Fruit fly (Drosophila melanogaster): ENCODE measurements around the gene CG33725.

CG33725 gene

DNA sequence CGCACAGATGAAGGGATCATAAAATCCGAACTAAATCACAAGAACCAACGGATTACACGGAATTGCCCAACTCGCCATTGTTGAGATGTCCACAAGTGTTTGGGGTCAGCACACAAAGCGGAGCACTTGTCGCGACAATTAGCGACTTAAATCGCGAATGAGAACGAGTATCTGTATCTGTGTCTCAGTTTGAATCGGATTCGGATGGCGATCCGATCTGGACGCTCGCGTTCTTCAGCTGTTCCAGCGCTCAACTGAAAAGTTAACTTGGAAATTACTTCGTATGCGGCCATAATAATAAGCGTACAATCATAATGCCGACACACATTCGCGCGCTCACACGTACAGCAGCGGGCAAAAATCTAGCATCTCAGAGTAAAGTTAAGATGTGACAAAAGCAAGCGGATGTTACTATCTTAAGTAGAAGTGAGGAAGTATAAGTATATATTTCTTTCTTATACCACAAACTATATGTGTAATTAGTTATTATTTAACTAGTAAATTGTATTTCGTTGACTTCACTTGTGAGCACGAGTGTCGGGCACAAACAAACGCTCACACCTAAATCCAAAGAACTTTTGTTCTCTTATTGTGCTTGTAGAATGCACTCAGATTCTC, 8.1 kb downstream of the CG33725 start, which contains the start of gene CG10660 (continued):
- TF ChIP-seq CkIIα-i1 (GFP tag; IDR thresholded peaks at IDR 0.05) (peak; percentile 19; the same call in 1 of the 2 replicates), Tbp (GFP tag; optimal IDR thresholded peaks at IDR 0.05) (no peak), slou (GFP tag; optimal IDR thresholded peaks at IDR 0.05) (no peak), ase (GFP tag; IDR thresholded peaks at IDR 0.05) (peak; percentile 79)

DNA sequence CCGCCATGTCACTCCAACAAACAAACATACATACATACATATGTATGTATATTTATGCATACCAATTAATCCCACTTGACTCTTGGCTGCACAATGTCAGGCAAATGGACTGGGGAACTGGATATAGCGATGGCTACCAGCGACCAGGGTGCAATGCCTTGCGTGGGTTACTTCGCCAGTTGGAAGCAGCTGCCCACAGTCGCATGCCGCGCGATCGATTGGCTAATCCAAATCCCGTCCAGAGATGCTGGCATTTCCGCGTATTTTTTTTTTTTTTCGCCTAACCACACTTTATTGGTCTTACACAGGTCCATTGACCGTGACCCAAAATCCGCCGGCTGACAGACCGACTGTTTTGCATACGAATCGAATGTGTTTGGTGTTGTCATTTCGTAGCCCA, 11.9 kb downstream of the CG33725 start:
- TF ChIP-seq CG10366 (GFP tag; IDR thresholded peaks at IDR 0.05) = no peak
- TF ChIP-seq CG12391 (tag; optimal IDR thresholded peaks at IDR 0.05) = no peak
- TF ChIP-seq sr (GFP tag; IDR thresholded peaks at IDR 0.05) = peak; percentile 58; the same call in 1 of the 3 replicates
- TF ChIP-seq run (tag; optimal IDR thresholded peaks at IDR 0.05) = no peak
- TF ChIP-seq en (GFP tag; optimal IDR thresholded peaks at IDR 0.05) = no peak
- peak in 1 of 2 experiments; percentile 85 for TF ChIP-seq Eip74EF (GFP tag; optimal IDR thresholded peaks at IDR 0.05)
- TF ChIP-seq Dip2 (GFP tag; IDR thresholded peaks at IDR 0.05) = no peak
- TF ChIP-seq CG10431 (GFP tag; optimal IDR thresholded peaks at IDR 0.05) = no peak
- TF ChIP-seq CG6689 (GFP tag; IDR thresholded peaks at IDR 0.05) = no peak
- no peak for TF ChIP-seq CG8765 (GFP tag; IDR thresholded peaks at IDR 0.05)
- no peak for TF ChIP-seq chn (GFP tag; optimal IDR thresholded peaks at IDR 0.05)
- no peak for TF ChIP-seq CG6272 (GFP tag; IDR thresholded peaks at IDR 0.05)
- no peak for TF ChIP-seq ash1 (GFP tag; optimal IDR thresholded peaks at IDR 0.05)
- TF ChIP-seq ro (GFP tag; IDR thresholded peaks at IDR 0.05) = no peak
- no peak for TF ChIP-seq ham (GFP tag; IDR thresholded peaks at IDR 0.05)
- no peak for TF ChIP-seq inv (GFP tag; IDR thresholded peaks at IDR 0.05; ENCODE audit: partially characterized antibody)
- TF ChIP-seq ftz-f1 (GFP tag; optimal IDR thresholded peaks at IDR 0.05) = peak; percentile 32
- no peak for TF ChIP-seq pros (GFP tag; optimal IDR thresholded peaks at IDR 0.05)
- no peak for TF ChIP-seq CG14441 (GFP tag; IDR thresholded peaks at IDR 0.05)
- TF ChIP-seq vvl (GFP tag; IDR thresholded peaks at IDR 0.05) = peak; percentile 27; the same call in 1 of the 2 replicates
- TF ChIP-seq Sry-β (GFP tag; optimal IDR thresholded peaks at IDR 0.05) = no peak
- no peak for TF ChIP-seq CG1024 (GFP tag; IDR thresholded peaks at IDR 0.05)
- no peak for TF ChIP-seq sima (GFP tag; optimal IDR thresholded peaks at IDR 0.05)
- no peak for TF ChIP-seq nerfin-2 (GFP tag; IDR thresholded peaks at IDR 0.05; ENCODE audit: partially characterized antibody)
- no peak for TF ChIP-seq CHES-1-like (GFP tag; optimal IDR thresholded peaks at IDR 0.05)
- no peak for TF ChIP-seq rib (GFP tag; IDR thresholded peaks at IDR 0.05)
- TF ChIP-seq CG12155 (GFP tag; optimal IDR thresholded peaks at IDR 0.05) = no peak
- TF ChIP-seq CG3065 (GFP tag; optimal IDR thresholded peaks at IDR 0.05) = no peak
- no peak for TF ChIP-seq zfh2 (GFP tag; optimal IDR thresholded peaks at IDR 0.05)
- no peak for TF ChIP-seq CG8924 (tag; optimal IDR thresholded peaks at IDR 0.05)
- TF ChIP-seq CG11456 (GFP tag; IDR thresholded peaks at IDR 0.05) = no peak
- no peak for TF ChIP-seq bowl (GFP tag; IDR thresholded peaks at IDR 0.05)
- TF ChIP-seq Fer3 (tag; optimal IDR thresholded peaks at IDR 0.05) = no peak
- no peak for TF ChIP-seq sim (GFP tag; IDR thresholded peaks at IDR 0.05)
- peak; percentile 28 for TF ChIP-seq sqz (GFP tag; optimal IDR thresholded peaks at IDR 0.05)

DNA sequence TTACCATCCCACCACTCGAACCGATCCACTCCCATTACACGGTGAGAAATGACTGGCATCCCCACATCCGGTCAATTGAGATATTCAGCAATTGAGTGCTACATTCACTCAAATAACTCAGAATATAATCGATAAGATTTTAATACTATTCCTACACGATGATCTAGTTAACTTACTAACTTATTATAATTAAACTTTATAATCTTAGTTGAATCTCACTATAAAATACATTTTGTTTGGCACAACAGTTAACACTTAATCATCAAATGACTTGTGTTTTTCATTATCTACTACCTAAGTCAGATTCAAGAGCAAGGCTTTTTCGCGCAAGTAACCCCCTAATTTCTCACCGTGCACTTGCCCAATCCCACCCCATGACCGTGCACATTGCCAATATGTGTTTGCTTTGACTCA, 12.9 kb downstream of the CG33725 start:
- TF ChIP-seq scrt (GFP tag; optimal IDR thresholded peaks at IDR 0.05) = no peak
- TF ChIP-seq CG9727 (GFP tag; optimal IDR thresholded peaks at IDR 0.05) = peak; percentile 47
- no peak for TF ChIP-seq tx (GFP tag; optimal IDR thresholded peaks at IDR 0.05)
- no peak for TF ChIP-seq gcm (GFP tag; optimal IDR thresholded peaks at IDR 0.05)
- TF ChIP-seq schlank (tag; optimal IDR thresholded peaks at IDR 0.05) = no peak
- TF ChIP-seq CG10431 (GFP tag; optimal IDR thresholded peaks at IDR 0.05) = no peak
- TF ChIP-seq CG2129 (GFP tag; IDR thresholded peaks at IDR 0.05; ENCODE audit: partially characterized antibody) = no peak
- TF ChIP-seq CG13424 (tag; optimal IDR thresholded peaks at IDR 0.05) = peak; percentile 62
- peak; percentile 71 for TF ChIP-seq CG17361 (GFP tag; IDR thresholded peaks at IDR 0.05)
- TF ChIP-seq grau (tag; optimal IDR thresholded peaks at IDR 0.05) = peak; percentile 64
- TF ChIP-seq gsb-n (tag; optimal IDR thresholded peaks at IDR 0.05) = no peak
- peak in 1 of 2 experiments; percentile 9 for TF ChIP-seq Pdp1 (GFP tag; optimal IDR thresholded peaks at IDR 0.05)
- peak; percentile 46 for TF ChIP-seq tap (tag; optimal IDR thresholded peaks at IDR 0.05)
- peak; percentile 36 for TF ChIP-seq CG8924 (tag; optimal IDR thresholded peaks at IDR 0.05)
